Worm (Caenorhabditis elegans) whole organism, late embryonic: ENCODE data around the gene F58H1.8.

ENCODE experiments used
- F13H6.1 ChIP-seq: sonication (generic microtip); optimal IDR thresholded peaks from 2 replicates; lab custom pipeline; 2016; ENCODE audit warnings: missing genetic modification characterization, missing compliant biosample characterization
- K09A11.1 ChIP-seq: sonication (generic microtip); optimal IDR thresholded peaks from 2 replicates; lab custom pipeline; 2017; ENCODE audit warnings: antibody characterized with exemption, mild to moderate bottlenecking, missing genetic modification characterization, missing compliant biosample characterization; ENCODE audit not compliant: insufficient read depth
- ahr-1 ChIP-seq: sonication (generic microtip); optimal IDR thresholded peaks from 2 replicates; lab custom pipeline; 2016; ENCODE audit warnings: missing genetic modification characterization, missing compliant biosample characterization
- ceh-22 ChIP-seq: sonication (generic microtip); optimal IDR thresholded peaks from 2 replicates; lab custom pipeline; 2017; ENCODE audit warnings: missing biosample characterization, missing genetic modification characterization
- ceh-30 ChIP-seq: fragments of 150-350 bp; optimal IDR thresholded peaks from 2 replicates; lab custom pipeline; 2014; ENCODE audit warnings: missing biosample characterization, missing genetic modification characterization
- hlh-13 ChIP-seq: fragments of 200-800 bp; sonication (Bioruptor generic); optimal IDR thresholded peaks from 2 replicates; lab custom pipeline; 2018; ENCODE audit warnings: mild to moderate bottlenecking, missing genetic modification characterization, missing compliant biosample characterization
- hlh-30 ChIP-seq: sonication (generic microtip); optimal IDR thresholded peaks from 2 replicates; lab custom pipeline; 2017; ENCODE audit warnings: antibody characterized with exemption, missing genetic modification characterization, missing compliant biosample characterization; ENCODE audit not compliant: insufficient read depth
- odd-2 ChIP-seq: sonication (generic microtip); optimal IDR thresholded peaks from 2 replicates; lab custom pipeline; 2017; ENCODE audit warnings: antibody characterized with exemption, mild to moderate bottlenecking, missing genetic modification characterization, missing compliant biosample characterization
- pha-4 ChIP-seq: fragments of 150-350 bp; optimal IDR thresholded peaks from 2 replicates; lab custom pipeline; 2018; ENCODE audit warnings: missing biosample characterization, missing genetic modification reagents, missing genetic modification characterization
- sox-4 ChIP-seq: sonication (generic microtip); optimal IDR thresholded peaks from 2 replicates; lab custom pipeline; 2017; ENCODE audit warnings: mild to moderate bottlenecking, missing genetic modification characterization, inconsistent platforms, missing compliant biosample characterization

ce11 chrV:11955617-11956016 is 20.7 kb downstream of the F58H1.8 start:
- TF ChIP-seq K09A11.1 (tag; lab: Kevin White, UChicago): no peak
- no peak for TF ChIP-seq sox-4
- TF ChIP-seq ceh-22 (tag; lab: Kevin White, UChicago): no peak
- TF ChIP-seq F13H6.1 (tag; lab: Kevin White, UChicago): no peak
- TF ChIP-seq hlh-13 (GFP tag; lab: Kevin White, UChicago): no peak
- no peak for TF ChIP-seq pha-4 (tag; lab: Kevin White, UChicago)
- TF ChIP-seq hlh-30 (tag; lab: Kevin White, UChicago): no peak
- TF ChIP-seq odd-2: no peak
- no peak for TF ChIP-seq ceh-30
- no peak for TF ChIP-seq ahr-1 (tag; lab: Kevin White, UChicago)
